Fruit fly (Drosophila melanogaster): Measurements from ENCODE around the gene CG13361.

CG13361 gene

dm6 chrX:755642-756332 is 2.3 kb upstream of the CG13361 start (continued):
- TF ChIP-seq salr (GFP tag; optimal IDR thresholded peaks at IDR 0.05) (peak; percentile 62 to 65), Eip75B (GFP tag; optimal IDR thresholded peaks at IDR 0.05) (peak; percentile 90), acj6 (GFP tag; optimal IDR thresholded peaks at IDR 0.05) (peak; percentile 82), CG6276 (GFP tag; optimal IDR thresholded peaks at IDR 0.05) (peak; percentile 91), pdm3 (GFP tag; optimal IDR thresholded peaks at IDR 0.05) (peak; percentile 91), eg (GFP tag; IDR thresholded peaks at IDR 0.05) (peak; percentile 95), CG10669 (GFP tag; optimal IDR thresholded peaks at IDR 0.05) (peak; percentile 86), Ets96B (tag; optimal IDR thresholded peaks at IDR 0.05) (peak; percentile 83), svp (GFP tag) (peak; percentile 93), CG10631 (GFP tag; optimal IDR thresholded peaks at IDR 0.05) (peak; percentile 89)

dm6 chrX:751201-751600 is 2.3 kb downstream of the CG13361 start, which contains the start of gene CG13362:
Gene CG13362, minus strand, starts transcription at chrX:751301.
- TF ChIP-seq dac (GFP tag; optimal IDR thresholded peaks at IDR 0.05), result no peak
- TF ChIP-seq CG6808 (GFP tag; optimal IDR thresholded peaks at IDR 0.05), result no peak
- no peak for TF ChIP-seq Eip75B (GFP tag; optimal IDR thresholded peaks at IDR 0.05)
- TF ChIP-seq CG7368 (GFP tag; optimal IDR thresholded peaks at IDR 0.05), result no peak
- no peak for TF ChIP-seq fkh (GFP tag; optimal IDR thresholded peaks at IDR 0.05)
- TF ChIP-seq Met (GFP tag; optimal IDR thresholded peaks at IDR 0.05), result no peak
- TF ChIP-seq spab (GFP tag; optimal IDR thresholded peaks at IDR 0.05), result no peak
- no peak for TF ChIP-seq CG10669 (GFP tag; optimal IDR thresholded peaks at IDR 0.05)
- TF ChIP-seq Lpt (GFP tag; optimal IDR thresholded peaks at IDR 0.05), result no peak
- TF ChIP-seq ss (GFP tag; optimal IDR thresholded peaks at IDR 0.05), result no peak
- no peak for TF ChIP-seq net (GFP tag; optimal IDR thresholded peaks at IDR 0.05)
- TF ChIP-seq Ets21C (GFP tag; optimal IDR thresholded peaks at IDR 0.05), result no peak
- TF ChIP-seq Sox15 (GFP tag; optimal IDR thresholded peaks at IDR 0.05), result no peak
- no peak for TF ChIP-seq achi (GFP tag; optimal IDR thresholded peaks at IDR 0.05)

dm6 chrX:750047-750446 is 3.4 kb downstream of the CG13361 start, which contains the start of gene CG5254:
Gene CG5254, plus strand, starts transcription at chrX:750347.
- no peak for TF ChIP-seq Lpt (GFP tag; optimal IDR thresholded peaks at IDR 0.05)
- no peak for TF ChIP-seq topi (GFP tag; optimal IDR thresholded peaks at IDR 0.05)
- no peak for TF ChIP-seq Ets96B (tag; optimal IDR thresholded peaks at IDR 0.05)
- TF ChIP-seq svp (GFP tag), result no peak
- no peak for TF ChIP-seq CG15336 (GFP tag; IDR thresholded peaks at IDR 0.05)
- TF ChIP-seq CG8632 (GFP tag; optimal IDR thresholded peaks at IDR 0.05), result no peak
- TF ChIP-seq CG31627 (GFP tag; optimal IDR thresholded peaks at IDR 0.05), result no peak

- TF ChIP-seq CG4318 (GFP tag; optimal IDR thresholded peaks at IDR 0.05) (peak; percentile 2), CG6163 (GFP tag; IDR thresholded peaks at IDR 0.05) (peak; percentile 67; the same call in 2 of the 3 replicates), Sox102F (GFP tag; optimal IDR thresholded peaks at IDR 0.05) (peak; percentile 60), acj6 (GFP tag; optimal IDR thresholded peaks at IDR 0.05) (peak; percentile 67), CG6808 (GFP tag; optimal IDR thresholded peaks at IDR 0.05) (peak; percentile 30), salr (GFP tag; optimal IDR thresholded peaks at IDR 0.05) (no peak), CG8319 (GFP tag; optimal IDR thresholded peaks at IDR 0.05) (peak; percentile 23), CG11294 (GFP tag; IDR thresholded peaks at IDR 0.05) (no peak), CG32006 (GFP tag; optimal IDR thresholded peaks at IDR 0.05) (peak; percentile 58), Smox (GFP tag; optimal IDR thresholded peaks at IDR 0.05) (no peak), CG15336 (GFP tag; IDR thresholded peaks at IDR 0.05) (no peak; the same call in none of the 2 replicates), CG1621 (tag; optimal IDR thresholded peaks at IDR 0.05) (peak; percentile 31), CG10631 (GFP tag; optimal IDR thresholded peaks at IDR 0.05) (peak; percentile 63), CG6792 (GFP tag; optimal IDR thresholded peaks at IDR 0.05) (peak; percentile 79), net (GFP tag; optimal IDR thresholded peaks at IDR 0.05) (no peak), vri (GFP tag; optimal IDR thresholded peaks at IDR 0.05) (no peak), CG11902 (GFP tag; optimal IDR thresholded peaks at IDR 0.05) (peak; percentile 62), CG34406 (GFP tag; optimal IDR thresholded peaks at IDR 0.05) (peak; percentile 62), CG31627 (GFP tag; optimal IDR thresholded peaks at IDR 0.05) (peak; percentile 61), CG16779 (tag; optimal IDR thresholded peaks at IDR 0.05) (no peak), OdsH (GFP tag; optimal IDR thresholded peaks at IDR 0.05) (peak; percentile 64), dac (GFP tag; optimal IDR thresholded peaks at IDR 0.05) (no peak), eg (GFP tag; IDR thresholded peaks at IDR 0.05) (0 out of 3 replicates have a peak, but pooled peaks have one; percentile 40), fkh (GFP tag; optimal IDR thresholded peaks at IDR 0.05) (no peak), CG11762 (GFP tag; optimal IDR thresholded peaks at IDR 0.05; ENCODE audit: insufficient read depth) (peak; percentile 21), Eip75B (GFP tag; optimal IDR thresholded peaks at IDR 0.05) (no peak), cyc (GFP tag; optimal IDR thresholded peaks at IDR 0.05) (peak; percentile 65), CG7368 (GFP tag; optimal IDR thresholded peaks at IDR 0.05) (peak; percentile 31), CG10669 (GFP tag; optimal IDR thresholded peaks at IDR 0.05) (peak; percentile 30)
These were observed 13.7 kb downstream of the CG13361 start for dm6 chrX:739621-740216.
